Fruit fly (Drosophila melanogaster) whole organism, pupa: ENCODE measurements around the gene Cp15.

ENCODE experiments used
- EcR ChIP-seq: fragments of 200-800 bp; sonication (Bioruptor generic); optimal IDR thresholded peaks from 3 replicates; lab custom pipeline; 2019; ENCODE audit warnings: missing biosample characterization, missing genetic modification characterization, mild to moderate bottlenecking, moderate library complexity, missing genetic modification reagents
- Pif1A ChIP-seq: fragments of 200-800 bp; sonication (Bioruptor generic); optimal IDR thresholded peaks from 3 replicates; lab custom pipeline; 2016; ENCODE audit warnings: missing biosample characterization, missing genetic modification characterization
- gl ChIP-seq: fragments of 200-800 bp; sonication (Bioruptor generic); optimal IDR thresholded peaks from 2 replicates; lab custom pipeline; 2018; ENCODE audit warnings: missing biosample characterization, mild to moderate bottlenecking, missing genetic modification characterization

- TF ChIP-seq gl (tag; lab: Kevin White, UChicago), result no peak
- no peak for TF ChIP-seq Pif1A (GFP tag; lab: Kevin White, UChicago)
- no peak for TF ChIP-seq EcR (GFP tag; lab: Kevin White, UChicago)
Observed at dm6 chr3L:8683773-8684172, 44.5 kb upstream of the Cp15 start.
